Fruit fly (Drosophila melanogaster) whole organism, pupa: ENCODE results near the gene Ac78C.
A peak's percentile ranks its signal among the peaks of the same experiment; 100 is the strongest.

Experiments used
- CG10348 ChIP-seq: fragments of 200-800 bp; sonication (Bioruptor generic); IDR thresholded peaks from 2 replicates; pipeline ENCODE4 v1.3.6; 2022; ENCODE audit warnings: missing biosample characterization, missing genetic modification characterization
- CG12605 ChIP-seq: fragments of 200-800 bp; sonication (Bioruptor generic); IDR thresholded peaks from 2 replicates; pipeline ENCODE4 v1.3.6; 2022; ENCODE audit warnings: missing biosample characterization, missing genetic modification characterization
- CG13204 ChIP-seq: fragments of 200-800 bp; sonication (Bioruptor generic); optimal IDR thresholded peaks from 2 replicates; lab custom pipeline; 2018; ENCODE audit warnings: missing biosample characterization, mild to moderate bottlenecking, missing genetic modification characterization, moderate library complexity
- CG14655 ChIP-seq: fragments of 200-800 bp; sonication (Bioruptor generic); optimal IDR thresholded peaks from 3 replicates; lab custom pipeline; 2017; ENCODE audit warnings: mild to moderate bottlenecking, missing biosample characterization, missing genetic modification reagents, missing genetic modification characterization
- CG15710 ChIP-seq: fragments of 200-800 bp; sonication (Bioruptor generic); optimal IDR thresholded peaks from 2 replicates; lab custom pipeline; 2018; ENCODE audit warnings: missing biosample characterization, mild to moderate bottlenecking, missing genetic modification characterization, moderate library complexity
- CG17806 ChIP-seq: fragments of 200-800 bp; sonication (Bioruptor generic); optimal IDR thresholded peaks from 2 replicates; lab custom pipeline; 2018; ENCODE audit warnings: missing biosample characterization, mild to moderate bottlenecking, missing genetic modification characterization, moderate library complexity
- CG32121 ChIP-seq: fragments of 200-800 bp; sonication (Bioruptor generic); IDR thresholded peaks from 2 replicates; pipeline ENCODE4 v1.3.6; 2022; ENCODE audit warnings: missing biosample characterization, missing genetic modification characterization
- CG34367 ChIP-seq: fragments of 200-800 bp; sonication (Bioruptor generic); optimal IDR thresholded peaks from 2 replicates; lab custom pipeline; 2018; ENCODE audit warnings: missing biosample characterization, mild to moderate bottlenecking, missing genetic modification characterization
- CG4496 ChIP-seq: fragments of 200-800 bp; sonication (Bioruptor generic); IDR thresholded peaks from 3 replicates; pipeline ENCODE4 v1.3.6; 2022; ENCODE audit warnings: missing biosample characterization, missing genetic modification characterization
- CG8159 ChIP-seq: fragments of 200-800 bp; sonication (Bioruptor generic); optimal IDR thresholded peaks from 3 replicates; lab custom pipeline; 2018; ENCODE audit warnings: missing biosample characterization, mild to moderate bottlenecking, missing genetic modification characterization, moderate library complexity
- CG8301 ChIP-seq: fragments of 200-800 bp; sonication (Bioruptor generic); optimal IDR thresholded peaks from 2 replicates; lab custom pipeline; 2018; ENCODE audit warnings: missing biosample characterization, mild to moderate bottlenecking, missing genetic modification characterization
- CG9948 ChIP-seq: fragments of 200-800 bp; sonication (Bioruptor generic); optimal IDR thresholded peaks from 2 replicates; lab custom pipeline; 2018; ENCODE audit warnings: missing biosample characterization, mild to moderate bottlenecking, missing genetic modification characterization, moderate library complexity
- D1 ChIP-seq: fragments of 200-800 bp; sonication (Bioruptor generic); optimal IDR thresholded peaks from 2 replicates; lab custom pipeline; 2018; ENCODE audit warnings: missing biosample characterization, mild to moderate bottlenecking, missing genetic modification characterization, moderate library complexity
- EcR ChIP-seq: fragments of 200-800 bp; sonication (Bioruptor generic); optimal IDR thresholded peaks from 3 replicates; lab custom pipeline; 2019; ENCODE audit warnings: missing biosample characterization, missing genetic modification characterization, mild to moderate bottlenecking, moderate library complexity, missing genetic modification reagents
- Ets98B ChIP-seq: fragments of 200-800 bp; sonication (Bioruptor generic); IDR thresholded peaks from 2 replicates; pipeline ENCODE4 v1.3.6; 2022; ENCODE audit warnings: missing biosample characterization, missing genetic modification characterization
- Pif1A ChIP-seq: fragments of 200-800 bp; sonication (Bioruptor generic); optimal IDR thresholded peaks from 3 replicates; lab custom pipeline; 2016; ENCODE audit warnings: missing biosample characterization, missing genetic modification characterization
- Pif1B ChIP-seq: fragments of 200-800 bp; sonication (Bioruptor generic); optimal IDR thresholded peaks from 3 replicates; lab custom pipeline; 2016; ENCODE audit warnings: missing biosample characterization, missing genetic modification characterization
- Snoo ChIP-seq: fragments of 200-800 bp; sonication (Bioruptor generic); optimal IDR thresholded peaks from 3 replicates; lab custom pipeline; 2017; ENCODE audit warnings: missing biosample characterization, mild to moderate bottlenecking, missing genetic modification characterization, inconsistent platforms
- fd96Ca ChIP-seq: fragments of 200-800 bp; sonication (Bioruptor generic); IDR thresholded peaks from 3 replicates; pipeline ENCODE4 v1.3.6; 2022; ENCODE audit warnings: missing biosample characterization, missing genetic modification characterization
- gl ChIP-seq: fragments of 200-800 bp; sonication (Bioruptor generic); optimal IDR thresholded peaks from 2 replicates; lab custom pipeline; 2018; ENCODE audit warnings: missing biosample characterization, mild to moderate bottlenecking, missing genetic modification characterization
- rn ChIP-seq: fragments of 200-800 bp; sonication (Bioruptor generic); IDR thresholded peaks from 2 replicates; pipeline ENCODE4 v1.3.6; 2022; ENCODE audit warnings: missing biosample characterization, missing genetic modification characterization

The Ac78C gene

DNA sequence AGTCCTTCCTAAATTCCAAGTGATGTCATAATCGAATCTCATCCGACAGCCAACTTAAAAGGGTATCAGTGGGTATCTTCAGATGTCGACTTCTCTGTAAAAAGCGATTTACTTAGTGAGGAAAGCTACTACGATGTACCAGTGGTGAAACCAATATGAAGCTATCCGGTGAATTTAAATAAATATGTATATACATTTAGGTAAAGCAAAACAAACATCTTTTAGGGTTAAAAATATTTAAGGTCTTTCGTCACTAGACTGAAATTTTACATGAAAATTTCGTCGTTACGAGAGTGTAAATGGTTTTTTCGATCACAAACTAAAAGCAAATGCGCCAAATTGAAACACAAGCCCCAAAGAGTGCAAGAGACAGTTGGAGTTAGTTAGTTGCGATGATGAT lies 64.8 kb downstream of the Ac78C start:
- TF ChIP-seq fd96Ca (GFP tag; lab: Robert Waterston, UW) = no peak
- TF ChIP-seq CG15710 = no peak
- no peak for TF ChIP-seq CG34367 (tag; lab: Kevin White, UChicago)
- no peak for TF ChIP-seq Ets98B (GFP tag; lab: Robert Waterston, UW)
- peak; percentile 19 for TF ChIP-seq CG8301 (tag; lab: Kevin White, UChicago)
- no peak for TF ChIP-seq gl (tag; lab: Kevin White, UChicago)
- no peak for TF ChIP-seq CG10348
- no peak for TF ChIP-seq Pif1B (GFP tag; lab: Kevin White, UChicago)
- TF ChIP-seq rn (GFP tag; lab: Robert Waterston, UW) = 0 out of 2 replicates have a peak, but pooled peaks have one; percentile 4
- no peak for TF ChIP-seq CG8159
- no peak for TF ChIP-seq CG32121
- no peak for TF ChIP-seq D1
- TF ChIP-seq Snoo = no peak
- peak; percentile 11 for TF ChIP-seq Pif1A (GFP tag; lab: Kevin White, UChicago)
- TF ChIP-seq CG14655 (GFP tag; lab: Kevin White, UChicago) = no peak
- no peak for TF ChIP-seq CG17806 (tag; lab: Kevin White, UChicago)
- TF ChIP-seq CG4496 = peak; percentile 22; the same call in 1 of the 3 replicates
- no peak for TF ChIP-seq CG9948
- TF ChIP-seq EcR = no peak
- TF ChIP-seq CG13204 = no peak
- no peak for TF ChIP-seq CG12605

dm6 chr3L:21104338-21105018 lies 67.3 kb downstream of the Ac78C start:
- no peak for TF ChIP-seq Pif1A (GFP tag; lab: Kevin White, UChicago)
- peak; percentile 49; the same call in 1 of the 3 replicates for TF ChIP-seq CG4496
- no peak for TF ChIP-seq CG9948
- TF ChIP-seq gl (tag; lab: Kevin White, UChicago) = no peak
- peak; percentile 15 for TF ChIP-seq Snoo
- TF ChIP-seq CG14655 (GFP tag; lab: Kevin White, UChicago) = peak; percentile 54
- TF ChIP-seq CG8159 = peak; percentile 20
- TF ChIP-seq CG15710 = no peak
- TF ChIP-seq CG10348 = no peak
- peak; percentile 89 for TF ChIP-seq CG13204
- peak; percentile 42 for TF ChIP-seq CG8301 (tag; lab: Kevin White, UChicago)
- no peak for TF ChIP-seq CG17806 (tag; lab: Kevin White, UChicago)
- no peak for TF ChIP-seq D1
- no peak for TF ChIP-seq CG32121
- TF ChIP-seq fd96Ca (GFP tag; lab: Robert Waterston, UW) = peak; percentile 65; the same call in 2 of the 3 replicates
- TF ChIP-seq rn (GFP tag; lab: Robert Waterston, UW) = no peak
- TF ChIP-seq Ets98B (GFP tag; lab: Robert Waterston, UW) = peak; percentile 39; the same call in 1 of the 2 replicates
- no peak for TF ChIP-seq CG34367 (tag; lab: Kevin White, UChicago)
- no peak for TF ChIP-seq CG12605
- TF ChIP-seq Pif1B (GFP tag; lab: Kevin White, UChicago) = no peak
- peak; percentile 84 for TF ChIP-seq EcR

dm6 chr3L:21101316-21101715 lies 70.4 kb downstream of the Ac78C start:
- no peak for TF ChIP-seq CG4496
- TF ChIP-seq CG13204 = no peak
- no peak for TF ChIP-seq CG15710
- TF ChIP-seq Snoo = no peak

dm6 chr3L:21100429-21100828 lies 71.3 kb downstream of the Ac78C start:
- TF ChIP-seq CG14655 (GFP tag; lab: Kevin White, UChicago) (no peak), Snoo (peak; percentile 11)
- TF ChIP-seq, all 21 proteins: peak for 1

- peak; percentile 42 for TF ChIP-seq EcR
- no peak for TF ChIP-seq CG14655 (GFP tag; lab: Kevin White, UChicago)
- TF ChIP-seq CG9948 = no peak
- TF ChIP-seq Ets98B (GFP tag; lab: Robert Waterston, UW) = peak; percentile 41; the same call in 1 of the 2 replicates
- TF ChIP-seq Pif1B (GFP tag; lab: Kevin White, UChicago) = no peak
- peak; percentile 56; the same call in 2 of the 3 replicates for TF ChIP-seq CG4496
- peak; percentile 5 for TF ChIP-seq CG8159
- peak; percentile 41; the same call in 1 of the 2 replicates for TF ChIP-seq CG12605
- no peak for TF ChIP-seq CG34367 (tag; lab: Kevin White, UChicago)
These were observed 71.8 kb downstream of the Ac78C start for dm6 chr3L:21099908-21100307.

DNA sequence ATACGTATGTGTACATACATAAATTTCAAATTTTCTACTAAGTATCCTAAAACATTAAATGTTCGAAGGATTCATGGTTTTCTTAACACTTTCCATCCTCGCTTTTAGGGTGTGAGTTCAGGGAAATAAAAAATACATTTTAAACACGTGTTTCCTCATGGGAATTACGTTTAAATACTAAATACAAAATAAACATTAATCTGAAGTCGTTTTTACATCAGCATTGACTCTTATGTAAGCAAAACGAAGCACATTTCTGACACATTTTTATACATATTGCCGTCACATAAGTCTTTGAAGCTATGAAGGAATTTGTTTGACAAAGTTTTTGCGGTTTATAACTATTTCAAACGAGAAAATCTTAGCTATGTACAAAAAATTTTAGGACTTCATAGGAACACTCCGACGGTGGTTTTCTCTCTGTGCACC lies 72.7 kb downstream of the Ac78C start:
- TF ChIP-seq CG14655 (GFP tag; lab: Kevin White, UChicago) (peak; percentile 74), EcR (no peak), Snoo (peak; percentile 50), CG9948 (peak; percentile 40), Pif1B (GFP tag; lab: Kevin White, UChicago) (peak; percentile 41), CG8159 (peak; percentile 55), CG15710 (peak; percentile 47), CG17806 (tag; lab: Kevin White, UChicago) (peak; percentile 9), Pif1A (GFP tag; lab: Kevin White, UChicago) (peak; percentile 29), CG8301 (tag; lab: Kevin White, UChicago) (peak; percentile 34), Ets98B (GFP tag; lab: Robert Waterston, UW) (no peak)
- TF ChIP-seq, all 21 proteins: peak for 9

DNA sequence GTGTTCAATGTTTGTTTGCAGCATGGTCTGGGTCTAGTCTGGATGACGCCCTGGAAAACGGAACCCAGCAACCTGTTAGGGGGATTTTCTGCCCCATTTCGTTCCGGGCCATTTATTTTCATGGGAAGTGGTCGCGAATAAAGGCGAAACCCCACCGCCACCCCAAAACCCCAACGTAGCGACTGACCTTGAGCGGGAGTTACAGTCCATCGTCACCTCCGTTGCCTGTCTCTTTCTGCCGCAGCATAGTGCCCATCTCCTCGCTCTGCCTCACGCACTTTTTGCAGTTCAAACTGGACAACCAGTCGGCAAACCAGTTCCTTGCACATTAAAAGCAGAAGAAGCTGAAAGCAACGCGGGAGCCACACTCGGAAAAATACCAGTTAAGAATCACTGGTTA lies 73.1 kb downstream of the Ac78C start:
- no peak for TF ChIP-seq CG15710
- TF ChIP-seq CG17806 (tag; lab: Kevin White, UChicago) = no peak
- peak; percentile 26 for TF ChIP-seq CG13204
- no peak for TF ChIP-seq CG9948
- peak; percentile 93 for TF ChIP-seq EcR
- TF ChIP-seq CG34367 (tag; lab: Kevin White, UChicago) = no peak
- TF ChIP-seq CG32121 = no peak
- TF ChIP-seq CG4496 = peak; percentile 43; the same call in 1 of the 3 replicates
